Fruit fly (Drosophila melanogaster) whole organism, prepupa: ENCODE measurements around the gene CG5274.

Source experiments
- CG3032 ChIP-seq: fragments of 200-800 bp; optimal IDR thresholded peaks from 2 replicates; lab custom pipeline; 2019; ENCODE audit warnings: missing biosample characterization, mild to moderate bottlenecking, missing genetic modification characterization, moderate library complexity
- Eip75B ChIP-seq: fragments of 200-800 bp; sonication (Bioruptor generic); optimal IDR thresholded peaks from 3 replicates; lab custom pipeline; 2016; ENCODE audit warnings: missing biosample characterization, missing genetic modification characterization

dm6 chr3L:20399550-20400109 lies 27.8 kb downstream of the CG5274 start:
- TF ChIP-seq Eip75B (GFP tag; lab: Kevin White, UChicago) (peak; percentile 90), CG3032 (peak; percentile 90)
